Worm (Caenorhabditis elegans): ENCODE results near the gene prp-19.

DNA sequence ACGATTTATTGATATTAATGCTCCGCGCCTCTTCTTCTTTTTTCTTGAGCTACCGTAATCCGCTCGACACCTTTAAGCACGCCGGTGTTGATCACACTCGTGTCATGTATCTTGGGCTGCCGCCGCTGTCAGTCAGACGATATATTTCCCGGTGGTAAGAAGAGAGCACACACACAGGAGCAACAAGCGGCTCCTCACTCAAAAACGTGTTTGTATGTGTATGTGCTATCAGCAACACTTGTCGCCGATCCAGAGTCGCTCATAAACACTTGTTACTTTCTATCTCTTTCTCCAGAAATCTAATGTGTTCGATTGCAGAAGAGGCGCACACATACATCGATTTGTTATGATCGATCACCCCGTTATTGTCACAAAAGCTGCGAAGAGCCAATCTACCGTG is 31.3 kb downstream of the prp-19 start:
- TF ChIP-seq ztf-16 (tag; optimal IDR thresholded peaks at IDR 0.05) (no peak), K09A11.1 (tag; optimal IDR thresholded peaks at IDR 0.05; ENCODE audit: insufficient read depth) (no peak), eyg-1 (tag; optimal IDR thresholded peaks at IDR 0.05) (no peak), rnt-1 (tag; optimal IDR thresholded peaks at IDR 0.05) (no peak), ceh-19 (GFP tag; optimal IDR thresholded peaks at IDR 0.05) (no peak), nfya-1 (tag; optimal IDR thresholded peaks at IDR 0.05) (no peak), elt-2 (tag; optimal IDR thresholded peaks at IDR 0.05) (no peak), dve-1 (tag; optimal IDR thresholded peaks at IDR 0.05) (no peak), sox-2 (GFP tag; IDR thresholded peaks at IDR 0.05) (no peak), pros-1 (tag; optimal IDR thresholded peaks at IDR 0.05) (no peak), ceh-34 (tag; optimal IDR thresholded peaks at IDR 0.05) (no peak), hlh-30 (tag; optimal IDR thresholded peaks at IDR 0.05; ENCODE audit: insufficient read depth) (no peak), che-1 (tag; optimal IDR thresholded peaks at IDR 0.05) (no peak)

All from whole organism, late embryonic.